Worm (Caenorhabditis elegans) whole organism, late embryonic: ENCODE measurements around the gene T26E4.4.

Source experiments
- ama-1 ChIP-seq: fragments of 150-350 bp; optimal IDR thresholded peaks from 2 replicates; lab custom pipeline; 2014
- ceh-24 ChIP-seq: sonication (generic microtip); optimal IDR thresholded peaks from 2 replicates; lab custom pipeline; 2016; ENCODE audit warnings: mild to moderate bottlenecking, missing genetic modification characterization, missing compliant biosample characterization
- ceh-6 ChIP-seq: fragments of 200-800 bp; sonication (Bioruptor generic); optimal IDR thresholded peaks from 2 replicates; lab custom pipeline; 2018; ENCODE audit warnings: mild to moderate bottlenecking, missing genetic modification characterization, missing compliant biosample characterization
- dmd-4 ChIP-seq: sonication (generic microtip); optimal IDR thresholded peaks from 2 replicates; lab custom pipeline; 2016; ENCODE audit warnings: borderline replicate concordance, missing genetic modification characterization, missing compliant biosample characterization
- nfya-1 ChIP-seq: sonication (generic microtip); optimal IDR thresholded peaks from 2 replicates; lab custom pipeline; 2017; ENCODE audit warnings: missing genetic modification characterization, mild to moderate bottlenecking, missing compliant biosample characterization, antibody characterized with exemption, moderate library complexity
- npax-4 ChIP-seq: sonication (generic microtip); optimal IDR thresholded peaks from 2 replicates; lab custom pipeline; 2016; ENCODE audit warnings: missing genetic modification characterization, missing compliant biosample characterization
- pros-1 ChIP-seq: fragments of 150-350 bp; optimal IDR thresholded peaks from 2 replicates; lab custom pipeline; 2014; ENCODE audit warnings: missing biosample characterization, missing genetic modification reagents, missing genetic modification characterization
- tbx-7 ChIP-seq: sonication (generic microtip); optimal IDR thresholded peaks from 2 replicates; lab custom pipeline; 2016; ENCODE audit warnings: missing genotype, missing genetic modification characterization, missing compliant biosample characterization
- unc-55 ChIP-seq: sonication (generic microtip); optimal IDR thresholded peaks from 2 replicates; lab custom pipeline; 2017; ENCODE audit warnings: missing biosample characterization, missing genetic modification reagents, missing genetic modification characterization

- TF ChIP-seq ceh-24 (tag; lab: Kevin White, UChicago), result no peak
- no peak for TF ChIP-seq ceh-6
- no peak for TF ChIP-seq nfya-1 (tag; lab: Kevin White, UChicago)
- no peak for TF ChIP-seq npax-4 (tag; lab: Kevin White, UChicago)
- no peak for TF ChIP-seq dmd-4 (tag; lab: Kevin White, UChicago)
- no peak for TF ChIP-seq pros-1
- no peak for TF ChIP-seq ama-1 (lab: Kevin White, UChicago)
- no peak for TF ChIP-seq tbx-7 (tag; lab: Kevin White, UChicago)
- TF ChIP-seq unc-55 (GFP tag; lab: Kevin White, UChicago), result no peak
Observed at ce11 chrV:15757645-15758044, 34.7 kb downstream of the T26E4.4 start.
